Worm (Caenorhabditis elegans) whole organism, late embryonic: Measurements from ENCODE around the gene C07A12.7.

Source experiments
- C38D4.7 ChIP-seq: fragments of 200-800 bp; sonication (Bioruptor generic); optimal IDR thresholded peaks from 2 replicates; lab custom pipeline; 2018; ENCODE audit warnings: mild to moderate bottlenecking, missing genetic modification characterization, moderate library complexity, missing compliant biosample characterization
- ama-1 ChIP-seq: fragments of 150-350 bp; optimal IDR thresholded peaks from 2 replicates; lab custom pipeline; 2014
- dve-1 ChIP-seq: sonication (generic microtip); optimal IDR thresholded peaks from 2 replicates; lab custom pipeline; 2017; ENCODE audit warnings: antibody characterized with exemption, mild to moderate bottlenecking, missing genetic modification characterization, missing compliant biosample characterization
- pha-4 ChIP-seq: fragments of 150-350 bp; optimal IDR thresholded peaks from 2 replicates; lab custom pipeline; 2018; ENCODE audit warnings: missing biosample characterization, missing genetic modification reagents, missing genetic modification characterization

DNA sequence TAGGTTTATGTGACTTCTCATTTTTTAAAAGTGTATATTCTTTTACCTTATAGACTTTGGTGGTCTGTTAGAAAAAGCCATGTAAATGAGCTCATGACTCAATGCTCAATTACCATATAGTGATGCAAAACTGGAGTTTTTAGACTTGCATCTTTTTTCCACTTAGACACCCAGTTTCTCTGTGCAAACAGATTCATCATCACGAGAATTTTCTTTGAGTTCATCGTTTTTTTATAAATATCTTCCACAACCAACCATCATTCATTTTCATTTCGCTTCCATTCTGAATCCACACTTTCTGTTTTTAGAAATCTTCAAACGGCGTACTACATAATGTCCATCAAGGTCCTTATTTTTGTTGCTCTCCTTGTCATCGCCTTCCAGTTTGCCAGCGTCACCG is 22.6 kb upstream of the C07A12.7 start, which contains the start of gene C07A12.2:
- TF ChIP-seq ama-1 (no peak), dve-1 (no peak), C38D4.7 (no peak), pha-4 (no peak)
